Worm (Caenorhabditis elegans) whole organism, L1 larva: ENCODE data around the gene F53H4.3.

Experiments
- C04F5.9 ChIP-seq: sonication (generic microtip); optimal IDR thresholded peaks from 2 replicates; lab custom pipeline; 2016; ENCODE audit warnings: missing genetic modification characterization, missing compliant biosample characterization
- C16A3.4 ChIP-seq: fragments of 150-350 bp; optimal IDR thresholded peaks from 2 replicates; lab custom pipeline; 2014; ENCODE audit warnings: missing biosample characterization, missing genetic modification characterization
- F16B12.6 ChIP-seq: fragments of 150-350 bp; optimal IDR thresholded peaks from 2 replicates; lab custom pipeline; 2014; ENCODE audit warnings: missing biosample characterization, missing genetic modification characterization
- Y116A8C.19 ChIP-seq: sonication (generic microtip); optimal IDR thresholded peaks from 2 replicates; lab custom pipeline; 2016; ENCODE audit warnings: missing compliant biosample characterization, missing genetic modification characterization, borderline replicate concordance
- aly-2 ChIP-seq: fragments of 150-350 bp; optimal IDR thresholded peaks from 2 replicates; lab custom pipeline; 2014; ENCODE audit warnings: missing biosample characterization, missing genetic modification characterization
- ceh-88 ChIP-seq: fragments of 200-800 bp; sonication (Bioruptor generic); IDR thresholded peaks from 2 replicates; pipeline ENCODE4 v1.3.6; 2022; ENCODE audit warnings: missing genetic modification characterization, missing compliant biosample characterization
- ceh-90 ChIP-seq: sonication (generic microtip); optimal IDR thresholded peaks from 2 replicates; lab custom pipeline; 2016; ENCODE audit warnings: missing genetic modification characterization, missing compliant biosample characterization
- ces-1 ChIP-seq: fragments of 150-350 bp; optimal IDR thresholded peaks from 2 replicates; lab custom pipeline; 2014; ENCODE audit warnings: missing biosample characterization, missing genetic modification reagents, missing genetic modification characterization
- efl-1 ChIP-seq, 4 experiments: fragments of 150-350 bp; optimal IDR thresholded peaks in 3 of 4; peaks in 1 of 4; 1 replicate in 1 of 4; 2 replicates in 3 of 4; lab custom pipeline; 2014; ENCODE audit warnings: missing biosample characterization in 2 of 4, missing genetic modification characterization in 2 of 4, missing genetic modification reagents in 2 of 4
- efl-3 ChIP-seq: fragments of 200-800 bp; sonication (Bioruptor generic); optimal IDR thresholded peaks from 2 replicates; lab custom pipeline; 2018; ENCODE audit warnings: mild to moderate bottlenecking, missing genetic modification characterization, missing compliant biosample characterization
- egl-27 ChIP-seq, 2 experiments: fragments of 150-350 bp in 1 of 2; sonication (generic microtip); optimal IDR thresholded peaks; 3 replicates each; lab custom pipeline; 2017 to 2018; ENCODE audit warnings: missing biosample characterization in 2 of 2, missing genetic modification characterization in 2 of 2, missing genetic modification reagents in 2 of 2
- elt-2 ChIP-seq: sonication (generic microtip); optimal IDR thresholded peaks from 2 replicates; lab custom pipeline; 2016; ENCODE audit warnings: missing genetic modification characterization, mild to moderate bottlenecking, inconsistent platforms, missing compliant biosample characterization, missing genetic modification reagents
- ets-5 ChIP-seq: fragments of 200-800 bp; sonication (Bioruptor generic); IDR thresholded peaks from 2 replicates; pipeline ENCODE4 v1.3.6; 2022; ENCODE audit warnings: missing genetic modification characterization, missing compliant biosample characterization
- grh-1 ChIP-seq: fragments of 200-800 bp; sonication (Bioruptor generic); IDR thresholded peaks from 2 replicates; pipeline ENCODE4 v1.3.6; 2022; ENCODE audit warnings: missing genetic modification reagents, missing genetic modification characterization, missing compliant biosample characterization
- hlh-17 ChIP-seq: fragments of 200-800 bp; sonication (Bioruptor generic); optimal IDR thresholded peaks from 2 replicates; lab custom pipeline; 2018; ENCODE audit warnings: missing genetic modification characterization, mild to moderate bottlenecking, missing compliant biosample characterization, moderate library complexity, borderline replicate concordance
- hpl-2 ChIP-seq: fragments of 150-350 bp; optimal IDR thresholded peaks from 2 replicates; lab custom pipeline; 2014; ENCODE audit warnings: missing biosample characterization, missing genetic modification reagents, missing genetic modification characterization
- irx-1 ChIP-seq: sonication (generic microtip); optimal IDR thresholded peaks from 2 replicates; lab custom pipeline; 2016; ENCODE audit warnings: missing genetic modification characterization, missing compliant biosample characterization
- lin-15B ChIP-seq: fragments of 150-350 bp; sonication (generic microtip); optimal IDR thresholded peaks from 3 replicates; lab custom pipeline; 2014; ENCODE audit warnings: missing biosample characterization, missing genetic modification characterization
- lin-35 ChIP-seq, 2 experiments: fragments of 150-350 bp; optimal IDR thresholded peaks; 2 replicates each; lab custom pipeline; 2014; ENCODE audit warnings: missing biosample characterization in 2 of 2, missing genetic modification characterization in 2 of 2, missing genetic modification reagents in 2 of 2
- lsy-2 ChIP-seq, 2 experiments: fragments of 150-350 bp; optimal IDR thresholded peaks; 2 replicates each; lab custom pipeline; 2014; ENCODE audit warnings: missing biosample characterization in 2 of 2, missing genetic modification characterization in 2 of 2
- mdl-1 ChIP-seq, 2 experiments: fragments of 150-350 bp; optimal IDR thresholded peaks; 2 replicates each; lab custom pipeline; 2014 to 2017; ENCODE audit warnings: missing biosample characterization in 2 of 2, missing genetic modification characterization in 2 of 2, inconsistent platforms in 1 of 2
- mef-2 ChIP-seq: fragments of 150-350 bp; optimal IDR thresholded peaks from 2 replicates; lab custom pipeline; 2014; ENCODE audit warnings: missing biosample characterization, missing genetic modification characterization
- nhr-12 ChIP-seq: sonication (generic microtip); optimal IDR thresholded peaks from 2 replicates; lab custom pipeline; 2017; ENCODE audit warnings: missing biosample characterization, missing genetic modification characterization
- nhr-19 ChIP-seq: fragments of 200-800 bp; sonication (Bioruptor generic); conservative IDR thresholded peaks from 2 replicates; pipeline ENCODE4 v1.3.6; 2022; ENCODE audit warnings: missing genetic modification characterization, missing compliant biosample characterization
- nhr-20 ChIP-seq: sonication (generic microtip); optimal IDR thresholded peaks from 2 replicates; lab custom pipeline; 2016; ENCODE audit warnings: mild to moderate bottlenecking, missing genetic modification characterization, missing compliant biosample characterization
- nhr-237 ChIP-seq: fragments of 150-350 bp; optimal IDR thresholded peaks from 2 replicates; lab custom pipeline; 2014; ENCODE audit warnings: missing biosample characterization, missing genetic modification characterization
- nhr-28 ChIP-seq: fragments of 150-350 bp; optimal IDR thresholded peaks from 2 replicates; lab custom pipeline; 2014; ENCODE audit warnings: missing biosample characterization, missing genetic modification characterization
- nhr-85 ChIP-seq: sonication (generic microtip); peaks from one replicate; lab custom pipeline; 2016; ENCODE audit warnings: missing genetic modification characterization, inconsistent platforms, missing compliant biosample characterization
- pax-3 ChIP-seq: fragments of 200-800 bp; sonication (Bioruptor generic); optimal IDR thresholded peaks from 2 replicates; lab custom pipeline; 2018; ENCODE audit warnings: mild to moderate bottlenecking, missing genetic modification characterization, moderate library complexity, missing compliant biosample characterization
- rnt-1 ChIP-seq: sonication (generic microtip); optimal IDR thresholded peaks from 2 replicates; lab custom pipeline; 2016; ENCODE audit warnings: mild to moderate bottlenecking, missing genetic modification characterization, moderate library complexity, missing compliant biosample characterization
- snpc-4 ChIP-seq: fragments of 150-350 bp; optimal IDR thresholded peaks from 2 replicates; lab custom pipeline; 2014; ENCODE audit warnings: missing biosample characterization, missing genetic modification characterization
- snu-23 ChIP-seq: sonication (generic microtip); optimal IDR thresholded peaks from 2 replicates; lab custom pipeline; 2016; ENCODE audit warnings: missing genetic modification characterization, missing compliant biosample characterization
- sox-4 ChIP-seq: sonication (generic microtip); optimal IDR thresholded peaks from 2 replicates; lab custom pipeline; 2016; ENCODE audit warnings: missing genetic modification characterization, missing compliant biosample characterization
- sptf-1 ChIP-seq: fragments of 150-350 bp; optimal IDR thresholded peaks from 2 replicates; lab custom pipeline; 2014; ENCODE audit warnings: missing biosample characterization, missing genetic modification characterization
- tbx-2 ChIP-seq: sonication (generic microtip); optimal IDR thresholded peaks from 2 replicates; lab custom pipeline; 2016; ENCODE audit warnings: missing genetic modification characterization, missing compliant biosample characterization
- tlp-1 ChIP-seq: fragments of 150-350 bp; optimal IDR thresholded peaks from 2 replicates; lab custom pipeline; 2014; ENCODE audit warnings: missing biosample characterization, missing genetic modification characterization
- unc-130 ChIP-seq: fragments of 150-350 bp; optimal IDR thresholded peaks from 2 replicates; lab custom pipeline; 2017; ENCODE audit warnings: missing biosample characterization, missing genetic modification characterization, inconsistent platforms
- unc-30 ChIP-seq: sonication (generic microtip); optimal IDR thresholded peaks from 2 replicates; lab custom pipeline; 2017; ENCODE audit warnings: missing biosample characterization, missing genetic modification characterization
- unc-62 ChIP-seq: fragments of 150-350 bp; optimal IDR thresholded peaks from 2 replicates; lab custom pipeline; 2014; ENCODE audit warnings: missing biosample characterization, missing genetic modification reagents, missing genetic modification characterization
- unc-86 ChIP-seq: sonication (generic microtip); optimal IDR thresholded peaks from 2 replicates; lab custom pipeline; 2016; ENCODE audit warnings: missing genetic modification characterization, missing compliant biosample characterization
- unc-98 ChIP-seq: fragments of 200-800 bp; sonication (Bioruptor generic); IDR thresholded peaks from 2 replicates; pipeline ENCODE4 v1.3.6; 2022; ENCODE audit warnings: missing genetic modification characterization, missing compliant biosample characterization
- xbp-1 ChIP-seq: sonication (generic microtip); optimal IDR thresholded peaks from 2 replicates; lab custom pipeline; 2016; ENCODE audit warnings: missing genetic modification characterization, missing compliant biosample characterization
- zag-1 ChIP-seq: fragments of 150-350 bp; optimal IDR thresholded peaks from 2 replicates; lab custom pipeline; 2014; ENCODE audit warnings: missing biosample characterization, missing genetic modification characterization
- ztf-11 ChIP-seq, 2 experiments: sonication (generic microtip); optimal IDR thresholded peaks; 2 replicates each; lab custom pipeline; 2016 to 2017; ENCODE audit warnings: missing genetic modification characterization in 2 of 2, missing biosample characterization in 1 of 2, missing compliant biosample characterization in 1 of 2
- ztf-4 ChIP-seq: fragments of 150-350 bp; optimal IDR thresholded peaks from 2 replicates; lab custom pipeline; 2014; ENCODE audit warnings: missing biosample characterization, missing genetic modification characterization

F53H4.3 gene

ce11 chrX:15860556-15861008, 26.8 kb downstream of the F53H4.3 start, which contains the start of gene F53H4.6 (continued):
- TF ChIP-seq lin-35 (GFP tag; optimal IDR thresholded peaks at IDR 0.05; lab: Kevin White, UChicago) (peak; percentile 38 to 41), efl-3 (GFP tag; lab: Kevin White, UChicago) (no peak), grh-1 (GFP tag; lab: Robert Waterston, UW) (peak; percentile 58), ces-1 (no peak), sptf-1 (tag; lab: Kevin White, UChicago) (no peak), ceh-90 (no peak), F16B12.6 (tag; lab: Kevin White, UChicago) (no peak), ztf-4 (tag; lab: Kevin White, UChicago) (no peak), elt-2 (tag; lab: Kevin White, UChicago) (no peak), nhr-85 (tag; lab: Kevin White, UChicago) (peak; percentile 34), snu-23 (peak; percentile 47), tbx-2 (tag; lab: Kevin White, UChicago) (peak; percentile 41), mef-2 (tag; lab: Kevin White, UChicago) (no peak), sox-4 (tag; lab: Kevin White, UChicago) (no peak), ets-5 (GFP tag; lab: Robert Waterston, UW) (no peak), tlp-1 (tag; lab: Kevin White, UChicago) (no peak), efl-1 (optimal IDR thresholded peaks at IDR 0.05; lab: Kevin White, UChicago) (peak; percentile 55 to 89), efl-1 (GFP tag; optimal IDR thresholded peaks at IDR 0.05 in 1 of 2; lab: Kevin White, UChicago) (peak; percentile 38 to 76), lin-15B (tag; lab: Kevin White, UChicago) (peak; percentile 42), rnt-1 (tag; lab: Kevin White, UChicago) (peak; percentile 42), nhr-19 (GFP tag; lab: Robert Waterston, UW) (peak; percentile 74), unc-98 (GFP tag; lab: Robert Waterston, UW) (no peak), hpl-2 (GFP tag; lab: Kevin White, UChicago) (no peak), aly-2 (tag; lab: Kevin White, UChicago) (no peak), nhr-12 (tag; lab: Kevin White, UChicago) (no peak), ceh-88 (peak; percentile 78)

ce11 chrX:15856853-15857252, 30.5 kb downstream of the F53H4.3 start, which contains the start of gene F53H4.2:
F53H4.2 (plus strand) TSS chrX:15857153.
- TF ChIP-seq unc-30 (tag; lab: Kevin White, UChicago) (no peak), zag-1 (tag; lab: Kevin White, UChicago) (no peak), lsy-2 (tag; optimal IDR thresholded peaks at IDR 0.05; lab: Kevin White, UChicago) (no peak), nhr-28 (no peak), efl-1 (optimal IDR thresholded peaks at IDR 0.05; lab: Kevin White, UChicago) (no peak), efl-1 (GFP tag; optimal IDR thresholded peaks at IDR 0.05 in 1 of 2; lab: Kevin White, UChicago) (no peak)

- TF ChIP-seq hlh-17 (GFP tag; lab: Kevin White, UChicago) (no peak), efl-1 (optimal IDR thresholded peaks at IDR 0.05; lab: Kevin White, UChicago) (no peak), efl-1 (GFP tag; optimal IDR thresholded peaks at IDR 0.05 in 1 of 2; lab: Kevin White, UChicago) (peak in 1 of 2 experiments; percentile 66), nhr-237 (tag; lab: Kevin White, UChicago) (no peak), snpc-4 (tag; lab: Kevin White, UChicago) (peak; percentile 69), Y116A8C.19 (no peak), F16B12.6 (tag; lab: Kevin White, UChicago) (no peak), nhr-85 (tag; lab: Kevin White, UChicago) (peak; percentile 7)
Measured at ce11 chrX:15851013-15851412, 36.4 kb downstream of the F53H4.3 start.

ce11 chrX:15849397-15849935, 37.9 kb downstream of the F53H4.3 start, which contains the start of gene acl-1:
acl-1 (plus strand) TSS chrX:15849885.
- peak; percentile 49 for TF ChIP-seq snpc-4 (tag; lab: Kevin White, UChicago)
- TF ChIP-seq lin-15B (tag; lab: Kevin White, UChicago) = peak; percentile 36
- TF ChIP-seq ztf-11 (tag; optimal IDR thresholded peaks at IDR 0.05; lab: Kevin White, UChicago) = peak in 1 of 2 experiments; percentile 83
- peak; percentile 90 for TF ChIP-seq xbp-1 (tag; lab: Kevin White, UChicago)
- peak in 1 of 2 experiments; percentile 7 for TF ChIP-seq mdl-1 (tag; optimal IDR thresholded peaks at IDR 0.05; lab: Kevin White, UChicago)
- TF ChIP-seq grh-1 (GFP tag; lab: Robert Waterston, UW) = peak; percentile 82
- TF ChIP-seq unc-62 (GFP tag; lab: Kevin White, UChicago) = no peak
- no peak for TF ChIP-seq tlp-1 (tag; lab: Kevin White, UChicago)
- no peak for TF ChIP-seq egl-27 (tag; optimal IDR thresholded peaks at IDR 0.05; lab: Kevin White, UChicago)
- peak; percentile 1 for TF ChIP-seq unc-130
- TF ChIP-seq pax-3 (tag; lab: Kevin White, UChicago) = peak; percentile 89
- peak; percentile 83 for TF ChIP-seq C04F5.9
- peak; percentile 85 for TF ChIP-seq unc-86 (tag; lab: Kevin White, UChicago)
- peak; percentile 83 to 91 for TF ChIP-seq lsy-2 (tag; optimal IDR thresholded peaks at IDR 0.05; lab: Kevin White, UChicago)
- peak; percentile 85 for TF ChIP-seq rnt-1 (tag; lab: Kevin White, UChicago)
- peak; percentile 95 for TF ChIP-seq irx-1 (tag; lab: Kevin White, UChicago)
- TF ChIP-seq aly-2 (tag; lab: Kevin White, UChicago) = peak; percentile 33
- peak; percentile 79 for TF ChIP-seq C16A3.4 (tag; lab: Kevin White, UChicago)
- peak; percentile 90 for TF ChIP-seq nhr-20 (tag; lab: Kevin White, UChicago)
- TF ChIP-seq ces-1 = no peak
